ENCODE assay signal across 2 fruit fly cellular contexts in genomic region chr3L:14654737-14655136, dm6.
TF ChIP-seq lines count a peak whose summit lies in the region.

No protein-coding gene starts in this region.

- no peak for TF ChIP-seq CTCF in whole organism, embryonic (GFP tag; optimal IDR thresholded peaks at IDR 0.05; lab: Kevin White, UChicago)

TF ChIP-seq in whole organism, embryonic, 481 proteins besides CTCF, POLR2A, EP300 and RAD21 (continues in another document):
- TF ChIP-seq CG11456 (GFP tag; IDR thresholded peaks at IDR 0.05; lab: Robert Waterston, UW) (no peak), B-H1 (GFP tag; IDR thresholded peaks at IDR 0.05; lab: Robert Waterston, UW) (no peak), al (GFP tag; IDR thresholded peaks at IDR 0.05; lab: Robert Waterston, UW) (no peak), Ravus (GFP tag; IDR thresholded peaks at IDR 0.05; lab: Robert Waterston, UW) (no peak), MESR4 (GFP tag; optimal IDR thresholded peaks at IDR 0.05; lab: Kevin White, UChicago) (no peak), ap (GFP tag; IDR thresholded peaks at IDR 0.05; lab: Robert Waterston, UW) (no peak), TFAM (GFP tag; optimal IDR thresholded peaks at IDR 0.05; lab: Kevin White, UChicago) (no peak), CG4328 (GFP tag; optimal IDR thresholded peaks at IDR 0.05; lab: Kevin White, UChicago) (peak; percentile 53), gro (GFP tag; optimal IDR thresholded peaks at IDR 0.05; lab: Kevin White, UChicago) (no peak), amos (GFP tag; IDR thresholded peaks at IDR 0.05; lab: Robert Waterston, UW; ENCODE audit: partially characterized antibody) (no peak), Nf-YB (GFP tag; optimal IDR thresholded peaks at IDR 0.05; lab: Kevin White, UChicago) (no peak), trh (GFP tag; optimal IDR thresholded peaks at IDR 0.05; lab: Kevin White, UChicago) (no peak), CG2202 (tag; optimal IDR thresholded peaks at IDR 0.05; lab: Kevin White, UChicago) (no peak), Deaf1 (tag; optimal IDR thresholded peaks at IDR 0.05; lab: Kevin White, UChicago) (no peak), CG10462 (GFP tag; optimal IDR thresholded peaks at IDR 0.05; lab: Kevin White, UChicago) (no peak), CG6689 (GFP tag; IDR thresholded peaks at IDR 0.05; lab: Robert Waterston, UW) (no peak), CG33213 (GFP tag; optimal IDR thresholded peaks at IDR 0.05; lab: Kevin White, UChicago) (no peak), ato (GFP tag; IDR thresholded peaks at IDR 0.05; lab: Robert Waterston, UW; ENCODE audit: partially characterized antibody) (no peak), psq (GFP tag; optimal IDR thresholded peaks at IDR 0.05; lab: Kevin White, UChicago) (no peak), zfh1 (GFP tag; IDR thresholded peaks at IDR 0.05; lab: Robert Waterston, UW) (0 out of 3 replicates have a peak, but pooled peaks have one; percentile 7), Doc2 (GFP tag; IDR thresholded peaks at IDR 0.05; lab: Robert Waterston, UW) (no peak), HLH3B (GFP tag; IDR thresholded peaks at IDR 0.05; lab: Robert Waterston, UW) (no peak), CG4424 (GFP tag; optimal IDR thresholded peaks at IDR 0.05; lab: Kevin White, UChicago) (no peak), az2 (GFP tag; optimal IDR thresholded peaks at IDR 0.05; lab: Kevin White, UChicago) (no peak), maf-S (GFP tag; optimal IDR thresholded peaks at IDR 0.05; lab: Kevin White, UChicago) (no peak), pnt (GFP tag; optimal IDR thresholded peaks at IDR 0.05; lab: Kevin White, UChicago) (no peak), chm (GFP tag; IDR thresholded peaks at IDR 0.05; lab: Robert Waterston, UW) (0 out of 2 replicates have a peak, but pooled peaks have one; percentile 21), wek (GFP tag; optimal IDR thresholded peaks at IDR 0.05; lab: Kevin White, UChicago) (no peak), Lhr (GFP tag; optimal IDR thresholded peaks at IDR 0.05; lab: Kevin White, UChicago) (no peak), CG11085 (GFP tag; IDR thresholded peaks at IDR 0.05; lab: Robert Waterston, UW) (no peak), slbo (GFP tag; IDR thresholded peaks at IDR 0.05; lab: Robert Waterston, UW) (no peak), sr (GFP tag; IDR thresholded peaks at IDR 0.05; lab: Robert Waterston, UW) (peak; percentile 93), Spps (tag; optimal IDR thresholded peaks at IDR 0.05; lab: Kevin White, UChicago) (no peak), crol (GFP tag; IDR thresholded peaks at IDR 0.05; lab: Robert Waterston, UW) (peak; percentile 35; the same call in 1 of the 2 replicates), CG7372 (GFP tag; IDR thresholded peaks at IDR 0.05; lab: Robert Waterston, UW) (no peak), chinmo (GFP tag; IDR thresholded peaks at IDR 0.05; lab: Robert Waterston, UW; ENCODE audit: partially characterized antibody) (no peak), CG11695 (GFP tag; IDR thresholded peaks at IDR 0.05; lab: Robert Waterston, UW) (no peak), jigr1 (GFP tag; IDR thresholded peaks at IDR 0.05; lab: Robert Waterston, UW) (no peak), prd (optimal IDR thresholded peaks at IDR 0.05; lab: Kevin White, UChicago) (no peak), prd (GFP tag; IDR thresholded peaks at IDR 0.05; lab: Robert Waterston, UW) (no peak), nmo (GFP tag; optimal IDR thresholded peaks at IDR 0.05; lab: Kevin White, UChicago) (no peak), inv (GFP tag; IDR thresholded peaks at IDR 0.05; lab: Robert Waterston, UW; ENCODE audit: partially characterized antibody) (no peak), aop (GFP tag; IDR thresholded peaks at IDR 0.05; lab: Robert Waterston, UW) (no peak), Ets97D (GFP tag; optimal IDR thresholded peaks at IDR 0.05; lab: Kevin White, UChicago) (no peak), Dref (GFP tag; IDR thresholded peaks at IDR 0.05; lab: Robert Waterston, UW) (no peak), vvl (GFP tag; IDR thresholded peaks at IDR 0.05; lab: Robert Waterston, UW) (no peak), CG9437 (GFP tag; optimal IDR thresholded peaks at IDR 0.05; lab: Kevin White, UChicago) (no peak), Hsf (GFP tag; optimal IDR thresholded peaks at IDR 0.05; lab: Kevin White, UChicago) (no peak)

TF ChIP-seq in whole organism, prepupa, 60 proteins besides CTCF, POLR2A, EP300 and RAD21:
- TF ChIP-seq Ets96B (tag; optimal IDR thresholded peaks at IDR 0.05; lab: Kevin White, UChicago) (no peak), Eip78C (GFP tag; lab: Kevin White, UChicago) (peak; percentile 7), pdm3 (GFP tag; optimal IDR thresholded peaks at IDR 0.05; lab: Kevin White, UChicago) (no peak)
